Worm (Caenorhabditis elegans): ENCODE results near the gene R02D5.1.

DNA sequence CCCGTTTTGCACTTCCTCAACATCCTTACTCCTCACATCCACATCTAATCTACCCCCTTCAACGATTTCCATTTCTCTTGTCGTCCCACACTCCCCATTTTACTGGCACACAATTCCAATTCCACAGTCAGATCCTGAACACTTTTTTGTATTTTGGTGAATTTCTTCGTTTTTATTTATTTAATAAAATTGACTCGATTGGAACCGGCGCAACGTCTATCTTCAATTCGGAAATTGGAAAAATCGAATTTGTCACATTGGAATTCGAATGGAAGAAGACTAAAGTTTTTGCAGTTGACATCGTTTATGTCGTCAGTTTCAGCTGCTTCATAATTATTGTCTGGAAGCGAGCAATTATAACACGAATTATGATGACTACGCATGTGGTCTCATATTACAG is 19.2 kb downstream of the R02D5.1 start:
- TF ChIP-seq ceh-18 (tag; optimal IDR thresholded peaks at IDR 0.05) (no peak), ama-1 (optimal IDR thresholded peaks at IDR 0.05) (no peak), nhr-11 (tag; optimal IDR thresholded peaks at IDR 0.05) (no peak), elt-2 (tag; optimal IDR thresholded peaks at IDR 0.05) (no peak), F13H6.1 (tag; optimal IDR thresholded peaks at IDR 0.05) (no peak), syd-9 (tag; optimal IDR thresholded peaks at IDR 0.05) (no peak), ceh-14 (tag; optimal IDR thresholded peaks at IDR 0.05) (no peak), unc-3 (GFP tag; conservative IDR thresholded peaks at IDR 0.05) (no peak), unc-3 (tag; optimal IDR thresholded peaks at IDR 0.05) (no peak)

All from whole organism, late embryonic.